Fruit fly (Drosophila melanogaster): Measurements from ENCODE around the gene alphaTub84B.

Gene alphaTub84B

DNA sequence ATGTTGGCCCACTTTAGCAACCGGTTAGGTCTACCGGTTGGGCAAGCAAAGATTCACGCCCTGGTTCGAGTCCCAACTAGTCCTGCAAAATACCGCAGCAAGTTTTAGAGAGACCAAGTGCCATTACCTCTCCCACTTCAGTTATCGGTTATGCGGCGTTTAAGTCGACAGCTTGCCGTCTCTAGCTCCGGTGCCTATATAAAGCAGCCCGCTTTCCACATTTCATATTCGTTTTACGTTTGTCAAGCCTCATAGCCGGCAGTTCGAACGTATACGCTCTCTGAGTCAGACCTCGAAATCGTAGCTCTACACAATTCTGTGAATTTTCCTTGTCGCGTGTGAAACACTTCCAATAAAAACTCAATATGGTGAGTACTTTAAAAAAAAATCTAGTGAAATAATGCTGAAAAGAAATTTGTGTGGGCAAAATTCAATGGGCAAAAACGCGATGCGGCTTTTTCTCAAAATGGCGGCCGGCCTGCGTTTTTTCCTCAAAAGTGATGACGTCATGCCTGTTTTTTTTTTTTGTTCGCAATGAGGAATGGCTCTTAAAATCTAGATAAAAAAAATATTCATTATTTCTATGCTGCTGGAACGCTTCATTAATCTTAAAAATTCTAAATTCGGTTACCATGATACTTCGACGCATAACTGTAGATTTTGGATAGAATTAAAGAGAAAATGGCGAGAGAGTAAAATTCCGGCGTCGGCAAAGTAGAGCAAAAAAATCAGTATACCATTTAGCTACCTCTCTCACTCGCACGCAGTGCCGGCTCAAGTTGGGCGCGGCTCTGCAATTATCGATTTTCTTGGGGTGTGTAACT, at the start of gene alphaTub84B:
TSS of gene alphaTub84B (plus strand) at position 223 of the 824 bp plus-strand sequence.
- TF ChIP-seq CG8478 (optimal IDR thresholded peaks at IDR 0.05) = no peak
- peak; percentile 49 to 59 for TF ChIP-seq CTCF (optimal IDR thresholded peaks at IDR 0.05)

DNA sequence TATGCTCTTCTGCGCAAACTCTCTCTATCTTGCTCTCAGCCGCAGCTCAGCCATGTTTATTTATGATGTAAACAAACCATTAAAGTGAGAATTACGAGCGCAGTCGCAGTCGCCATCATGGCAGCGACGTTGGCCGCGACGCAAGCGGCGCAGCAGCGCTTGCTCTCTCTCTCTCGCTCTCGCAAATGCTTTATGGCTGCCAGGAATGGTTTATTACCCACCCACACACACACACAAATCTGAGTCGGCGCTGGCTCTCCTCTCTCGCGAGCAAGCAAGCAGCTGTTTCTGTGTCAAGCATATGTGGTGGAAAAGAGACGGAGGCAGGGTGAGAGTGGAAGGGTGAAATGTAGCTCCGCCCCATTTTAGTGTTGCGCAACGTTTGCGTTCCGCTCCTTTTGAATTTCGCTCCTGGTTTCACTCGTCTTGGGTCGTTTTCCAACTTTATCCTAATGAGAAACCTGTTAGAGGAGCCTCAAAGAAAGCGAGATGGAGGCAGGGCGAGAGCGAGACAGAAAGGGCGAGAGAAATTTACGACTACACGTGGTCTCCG, 49.1 kb upstream of the alphaTub84B start:
- TF ChIP-seq CTCF (optimal IDR thresholded peaks at IDR 0.05) (peak in 1 of 2 experiments; percentile 21), CG8478 (optimal IDR thresholded peaks at IDR 0.05) (no peak)

DNA sequence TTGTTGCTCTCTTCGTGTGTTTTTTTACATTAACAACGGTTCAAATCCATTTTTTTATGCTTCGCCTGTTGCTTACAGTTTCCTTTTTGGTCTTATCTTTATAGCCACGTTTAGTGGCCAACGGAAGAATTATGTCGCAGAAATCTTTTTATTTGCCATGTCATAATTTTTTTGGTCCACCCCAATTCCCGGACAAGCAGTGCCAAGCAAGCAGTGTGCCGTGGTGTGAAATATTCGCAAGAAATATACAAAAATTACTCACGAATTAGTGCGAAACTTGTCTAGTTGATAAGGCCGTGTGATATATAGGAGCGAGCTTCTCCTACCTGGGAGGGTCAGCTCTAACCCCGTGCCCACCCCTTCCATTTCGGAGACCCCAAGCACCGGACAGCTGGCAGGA, 45.5 kb upstream of the alphaTub84B start:
- TF ChIP-seq CTCF (optimal IDR thresholded peaks at IDR 0.05) = no peak
- no peak for TF ChIP-seq CG8478 (optimal IDR thresholded peaks at IDR 0.05)

DNA sequence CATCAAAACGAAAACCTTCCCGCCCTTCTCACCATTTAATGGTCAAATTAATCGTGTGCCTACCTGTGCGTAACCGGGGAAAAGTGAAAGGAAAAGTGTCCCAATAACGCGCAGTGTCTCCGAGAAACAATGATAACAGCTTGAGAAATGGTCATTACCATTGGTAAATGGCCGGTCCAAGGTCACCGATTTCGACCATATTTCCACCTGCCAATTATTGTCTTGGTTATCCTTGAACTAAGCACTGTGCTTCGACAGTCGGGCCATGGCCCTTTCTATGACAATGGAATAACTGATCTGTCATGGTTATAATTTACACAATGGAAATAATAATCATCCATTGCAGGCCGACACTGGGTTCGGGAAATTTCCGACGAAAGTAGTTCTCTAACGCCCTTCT, 42.4 kb upstream of the alphaTub84B start:
- no peak for TF ChIP-seq CTCF (optimal IDR thresholded peaks at IDR 0.05)
- TF ChIP-seq CG8478 (optimal IDR thresholded peaks at IDR 0.05) = no peak

DNA sequence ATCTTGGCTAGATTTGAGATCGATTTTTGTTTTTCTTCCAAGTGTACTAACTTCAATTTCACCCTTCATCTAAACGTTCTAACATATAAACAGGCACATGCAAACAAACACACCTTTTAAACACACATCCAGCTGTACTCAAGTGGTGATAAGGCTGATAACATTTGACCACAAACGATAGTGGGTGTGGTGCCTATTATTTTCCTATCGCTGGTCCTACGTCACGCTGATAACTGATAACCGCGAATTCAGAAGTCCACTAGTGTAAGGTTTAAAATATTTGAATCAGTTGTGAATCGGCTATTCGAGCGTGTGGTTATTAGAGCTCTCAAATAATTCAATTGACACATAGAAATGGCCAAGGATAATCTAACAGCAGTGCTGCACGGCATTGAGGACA, 34.2 kb upstream of the alphaTub84B start, which contains the start of gene Sodh1:
TSS of gene Sodh1 (plus strand) at position 94 of the 400 bp plus-strand sequence.
- TF ChIP-seq CG8478 (optimal IDR thresholded peaks at IDR 0.05) = no peak
- no peak for TF ChIP-seq CTCF (optimal IDR thresholded peaks at IDR 0.05)

DNA sequence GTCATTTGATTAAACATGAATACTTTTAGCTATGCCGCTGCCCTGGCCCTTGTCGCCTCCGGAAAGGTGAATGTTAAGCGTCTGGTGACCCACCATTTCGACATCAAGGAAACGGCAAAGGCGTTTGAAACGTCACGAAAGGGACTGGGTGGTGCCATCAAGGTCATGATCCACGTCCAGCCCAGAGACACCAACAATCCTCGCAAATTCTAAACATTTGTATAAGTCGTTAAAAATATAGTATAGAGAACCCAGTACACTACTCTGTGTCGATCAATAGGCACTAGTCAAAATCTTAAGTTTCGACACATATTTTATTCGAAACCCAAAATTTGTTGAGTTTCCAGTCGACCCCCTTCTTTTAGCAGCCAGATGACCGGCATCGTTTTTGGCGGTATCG, 32.1 kb upstream of the alphaTub84B start, which contains the start of gene CG1979:
TSS of gene CG1979 (plus strand) at position 301 of the 400 bp plus-strand sequence.
- no peak for TF ChIP-seq CTCF (optimal IDR thresholded peaks at IDR 0.05)

DNA sequence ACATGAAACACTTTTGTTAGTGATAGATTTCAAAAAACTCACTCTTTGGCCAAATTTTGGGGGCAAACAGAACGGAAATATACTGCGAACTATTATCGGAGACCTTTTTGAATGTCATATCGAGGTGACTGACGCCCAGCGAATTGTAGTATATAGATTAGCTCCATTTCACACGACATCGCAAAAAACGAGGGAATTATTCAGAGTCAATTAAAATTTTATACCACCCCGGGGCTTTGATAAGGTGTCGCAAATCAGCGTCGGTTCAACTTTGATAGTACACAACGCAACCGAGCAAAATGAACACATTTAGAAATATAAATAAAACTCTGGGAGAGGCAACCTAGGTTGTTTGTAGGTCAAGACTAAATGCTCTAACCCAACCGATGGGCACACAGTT, 28.4 kb upstream of the alphaTub84B start:
- TF ChIP-seq CTCF (optimal IDR thresholded peaks at IDR 0.05) (no peak), CG8478 (optimal IDR thresholded peaks at IDR 0.05) (no peak)

DNA sequence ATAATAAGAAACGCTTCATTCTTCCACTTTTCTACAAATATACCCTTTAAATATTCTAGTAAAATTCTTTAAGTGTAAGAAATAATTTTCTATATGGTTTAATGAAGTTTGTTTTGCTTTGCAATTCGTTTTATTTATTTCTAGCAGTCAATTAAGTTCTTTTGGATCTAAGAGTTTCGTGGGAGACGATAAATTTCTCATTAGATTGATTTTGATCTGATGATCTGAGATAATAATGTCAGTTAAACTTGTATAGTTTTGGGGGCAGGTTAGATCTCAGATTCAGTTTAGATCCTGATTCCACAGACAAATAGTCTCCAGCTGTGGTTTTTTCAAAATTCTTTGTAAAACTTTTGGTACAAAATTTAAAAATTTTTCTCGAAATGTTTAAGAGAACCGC, 27.4 kb upstream of the alphaTub84B start, which contains the start of gene dj:
TSS of gene dj (plus strand) at position 301 of the 400 bp plus-strand sequence.
- TF ChIP-seq CTCF (optimal IDR thresholded peaks at IDR 0.05) (no peak), CG8478 (optimal IDR thresholded peaks at IDR 0.05) (no peak)

DNA sequence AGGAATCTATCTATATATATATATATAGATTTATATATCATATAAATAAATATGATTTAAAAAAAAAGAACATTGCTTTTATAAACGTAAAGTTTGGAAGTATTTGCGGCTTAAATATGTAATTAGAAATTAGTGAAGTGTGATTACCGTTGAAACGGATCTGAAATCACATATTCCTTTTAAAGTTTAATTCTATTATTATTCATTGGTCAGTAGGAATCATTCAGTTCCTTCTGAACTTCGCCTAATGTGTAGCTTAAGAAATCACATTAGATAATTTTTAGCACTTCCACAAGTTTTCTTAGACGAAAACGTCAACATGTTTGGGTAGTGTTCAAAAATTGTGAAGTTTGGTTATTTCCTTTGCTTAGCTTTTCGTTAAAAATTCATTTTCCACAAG, 25.9 kb upstream of the alphaTub84B start, which contains the start of gene djl:
TSS of gene djl (plus strand) at position 301 of the 400 bp plus-strand sequence.
- TF ChIP-seq CTCF (optimal IDR thresholded peaks at IDR 0.05) (no peak), CG8478 (optimal IDR thresholded peaks at IDR 0.05) (no peak)

DNA sequence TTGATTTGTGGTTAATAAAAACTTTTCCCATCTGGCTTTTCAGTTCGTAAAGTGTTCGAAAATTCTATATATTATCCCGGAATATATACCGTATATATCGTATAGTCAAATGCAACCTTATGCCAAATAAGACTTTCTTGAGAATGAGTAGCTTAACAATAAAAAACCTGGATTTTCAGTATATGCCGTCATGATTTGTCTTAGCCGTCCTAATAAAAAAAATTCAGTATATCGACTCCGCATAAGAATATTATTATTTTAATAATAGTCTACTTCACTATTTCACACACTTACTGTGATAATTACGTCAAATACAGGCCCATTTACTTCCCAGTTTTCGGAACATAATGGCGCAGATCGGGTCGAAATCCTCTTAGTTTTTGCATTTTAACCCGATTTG, 24.5 kb upstream of the alphaTub84B start, which contains the start of gene Mst84B:
TSS of gene Mst84B (plus strand) at position 301 of the 400 bp plus-strand sequence.
- no peak for TF ChIP-seq CTCF (optimal IDR thresholded peaks at IDR 0.05)
- no peak for TF ChIP-seq CG8478 (optimal IDR thresholded peaks at IDR 0.05)

DNA sequence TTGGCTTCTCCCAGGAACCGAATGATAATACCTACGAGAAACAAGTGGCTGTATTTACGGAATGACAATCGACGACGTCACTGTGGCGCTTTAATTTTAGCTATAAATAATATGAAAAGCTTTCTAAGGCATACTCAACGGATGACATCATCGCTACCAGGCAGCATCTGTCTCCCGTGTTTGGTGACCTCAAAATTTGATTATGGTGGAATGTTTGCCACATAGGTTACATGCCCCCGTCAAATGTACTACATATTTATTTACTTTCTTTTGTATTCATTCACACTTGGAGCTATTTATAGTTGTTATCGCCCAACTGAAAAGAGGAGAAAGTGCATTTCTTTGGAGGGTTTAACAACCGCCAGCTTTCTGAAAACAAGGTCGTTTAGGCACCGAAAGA, 20.1 kb upstream of the alphaTub84B start:
- TF ChIP-seq CG8478 (optimal IDR thresholded peaks at IDR 0.05) (no peak), CTCF (optimal IDR thresholded peaks at IDR 0.05) (no peak)

DNA sequence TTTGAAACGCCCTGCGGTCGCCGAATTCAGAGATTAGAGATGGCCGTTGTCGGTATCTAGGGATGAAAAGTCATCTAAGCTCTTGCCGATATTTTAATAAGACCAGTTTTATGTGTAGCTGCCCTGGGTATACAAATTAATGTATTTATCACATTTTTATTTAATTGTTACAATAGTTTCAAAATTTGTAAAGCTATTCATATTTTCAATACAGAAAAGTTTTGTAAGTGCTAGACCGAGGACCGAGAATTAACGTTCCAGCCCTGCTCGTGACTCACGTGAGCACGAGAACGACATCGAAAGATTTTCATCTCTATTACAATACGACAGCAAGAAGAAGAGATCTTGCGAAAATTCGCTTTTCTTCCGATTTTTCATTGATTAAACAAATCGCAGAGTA, 19.3 kb upstream of the alphaTub84B start, which contains the start of the genes CG1105 and CG1965:
TSS of gene CG1105 (minus strand) at position 45 of the 400 bp plus-strand sequence.
TSS of gene CG1965 (plus strand) at position 310 of the 400 bp plus-strand sequence.
- TF ChIP-seq CTCF (optimal IDR thresholded peaks at IDR 0.05) (peak in 1 of 2 experiments; percentile 13), CG8478 (optimal IDR thresholded peaks at IDR 0.05) (no peak)

DNA sequence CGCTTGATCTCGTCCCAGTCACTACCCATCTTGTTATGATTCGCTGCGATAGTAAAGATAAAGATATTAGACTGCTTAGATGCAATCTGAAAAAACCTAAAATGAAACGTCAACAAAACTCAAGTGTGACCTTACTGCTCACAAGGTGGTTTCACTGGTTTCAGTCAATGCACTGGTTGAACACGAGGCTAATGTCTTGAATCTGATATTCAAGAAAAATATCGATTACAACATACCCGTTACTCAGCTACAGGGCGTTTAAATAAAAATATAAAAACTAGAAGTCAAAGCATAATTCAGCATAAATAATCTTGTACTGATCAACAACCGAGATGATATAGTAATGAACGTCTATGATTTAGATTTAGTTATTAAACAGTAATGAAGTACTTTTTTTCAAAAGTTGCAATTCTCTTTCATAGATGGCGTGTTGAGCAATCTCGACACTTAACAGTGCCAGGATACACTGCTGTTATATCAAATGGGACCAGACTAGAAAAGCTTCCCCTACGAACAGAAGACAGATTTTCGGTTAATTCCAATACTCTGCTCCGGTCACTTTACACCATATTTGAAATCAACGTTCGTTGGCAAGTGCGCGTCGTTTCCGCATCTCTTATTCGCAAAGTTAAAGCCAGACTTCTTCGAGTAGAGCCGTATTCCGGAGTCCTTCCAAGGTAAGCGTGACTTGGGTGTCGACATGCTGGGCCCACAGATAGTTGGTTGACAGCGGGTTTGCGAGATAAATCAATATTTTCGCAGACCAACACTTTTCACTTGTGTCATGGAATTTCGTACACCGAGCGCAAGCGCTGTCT, 11.9 kb upstream of the alphaTub84B start, which contains the start of the genes Ufl1 and CG1943:
TSS of gene Ufl1 (minus strand) at position 156 of the 818 bp plus-strand sequence.
TSS of gene CG1943 (plus strand) at position 563 of the 818 bp plus-strand sequence.
- TF ChIP-seq CG8478 (optimal IDR thresholded peaks at IDR 0.05) (no peak), CTCF (optimal IDR thresholded peaks at IDR 0.05) (peak; percentile 84 to 87)

DNA sequence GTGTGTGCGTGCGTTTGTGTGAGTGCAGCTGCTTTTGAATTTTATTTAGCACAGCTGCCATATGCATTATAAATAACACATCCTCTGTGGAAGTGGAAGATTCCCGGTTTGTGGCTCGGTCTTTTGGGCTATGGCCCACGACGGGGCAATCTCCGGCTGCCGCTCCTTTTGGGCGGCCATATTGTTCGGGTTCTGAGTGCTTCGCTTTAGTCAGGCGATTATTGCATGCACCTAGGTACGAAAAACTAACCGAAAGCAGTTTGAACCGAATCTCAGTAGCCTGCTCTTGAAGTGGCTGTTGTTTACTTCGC, 11.3 kb upstream of the alphaTub84B start:
- no peak for TF ChIP-seq CTCF (optimal IDR thresholded peaks at IDR 0.05)
- TF ChIP-seq CG8478 (optimal IDR thresholded peaks at IDR 0.05) = no peak

DNA sequence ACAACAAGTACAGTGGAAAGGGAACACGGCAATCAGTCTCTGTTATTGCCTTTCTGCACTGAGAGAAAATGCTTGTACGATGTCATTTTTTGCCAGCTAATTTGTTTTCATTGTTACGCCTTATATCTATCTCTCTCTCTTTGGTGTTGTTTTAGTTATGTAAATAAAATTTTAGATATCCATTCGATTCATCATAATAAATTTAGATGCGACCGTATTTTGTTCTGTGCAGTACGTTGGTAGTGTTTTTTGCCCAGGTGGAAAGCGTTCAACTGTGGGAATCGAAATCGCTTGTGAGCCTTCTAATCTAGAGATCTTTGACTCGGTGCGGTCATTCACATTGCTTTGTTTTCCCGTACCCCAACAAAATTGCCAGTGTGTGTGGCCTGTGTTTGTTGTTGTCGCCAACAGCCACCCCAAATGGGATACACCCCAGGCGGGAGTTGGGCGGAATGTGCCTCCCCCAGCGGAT, 10.7 kb upstream of the alphaTub84B start:
- TF ChIP-seq CTCF (optimal IDR thresholded peaks at IDR 0.05) (no peak), CG8478 (optimal IDR thresholded peaks at IDR 0.05) (no peak)
